Worm (Caenorhabditis elegans) whole organism, young adult: ENCODE results near the gene twk-3.

ENCODE experiments used
- F49E8.2 ChIP-seq: sonication (generic microtip); optimal IDR thresholded peaks from 3 replicates; lab custom pipeline; 2017; ENCODE audit warnings: missing genetic modification characterization, mild to moderate bottlenecking, missing compliant biosample characterization, antibody characterized with exemption, moderate library complexity; ENCODE audit not compliant: insufficient read depth
- K11D2.4 ChIP-seq: fragments of 200-800 bp; sonication (Bioruptor generic); IDR thresholded peaks from 2 replicates; pipeline ENCODE4 v1.3.6; 2022; ENCODE audit warnings: missing genetic modification reagents, missing genetic modification characterization, missing compliant biosample characterization
- Y53G8AR.9 ChIP-seq: fragments of 200-800 bp; sonication (Bioruptor generic); conservative IDR thresholded peaks from 2 replicates; pipeline ENCODE4 v1.3.6; 2022; ENCODE audit warnings: missing genetic modification reagents, missing genetic modification characterization, missing compliant biosample characterization
- ceh-91 ChIP-seq: fragments of 200-800 bp; sonication (Bioruptor generic); IDR thresholded peaks from 2 replicates; pipeline ENCODE4 v1.3.6; 2022; ENCODE audit warnings: missing genetic modification reagents, missing genetic modification characterization, missing compliant biosample characterization
- rcor-1 ChIP-seq: fragments of 200-800 bp; sonication (Bioruptor generic); IDR thresholded peaks from 2 replicates; pipeline ENCODE4 v1.3.6; 2022; ENCODE audit warnings: missing genetic modification reagents, missing genetic modification characterization, missing compliant biosample characterization
- snpc-4 ChIP-seq, 5 experiments: fragments of 150-350 bp in 1 of 5; sonication (generic microtip) in 4 of 5; optimal IDR thresholded peaks; 2 replicates each; lab custom pipeline; 2014 to 2018; ENCODE audit warnings: missing genetic modification characterization in 5 of 5, missing biosample characterization in 3 of 5, antibody characterized with exemption in 2 of 5, mild to moderate bottlenecking in 2 of 5, missing compliant biosample characterization in 2 of 5, missing genotype in 2 of 5, moderate library complexity in 2 of 5, missing genetic modification reagents in 1 of 5
- unc-62 ChIP-seq: fragments of 150-350 bp; optimal IDR thresholded peaks from 2 replicates; lab custom pipeline; 2014; ENCODE audit warnings: missing biosample characterization, missing genetic modification reagents, missing genetic modification characterization

- TF ChIP-seq K11D2.4 (GFP tag; lab: Robert Waterston, UW) (no peak), ceh-91 (GFP tag; lab: Robert Waterston, UW) (no peak), Y53G8AR.9 (GFP tag; lab: Robert Waterston, UW) (no peak), unc-62 (GFP tag; lab: Kevin White, UChicago) (no peak), snpc-4 (GFP tag; optimal IDR thresholded peaks at IDR 0.05; lab: Kevin White, UChicago) (no peak), snpc-4 (tag; optimal IDR thresholded peaks at IDR 0.05; lab: Kevin White, UChicago) (no peak), rcor-1 (GFP tag; lab: Robert Waterston, UW) (no peak), F49E8.2 (tag; lab: Kevin White, UChicago) (no peak)
Measured at ce11 chrII:8212680-8213079, at the start of gene twk-3.
